Worm (Caenorhabditis elegans): ENCODE data around the gene col-39.

col-39 gene

DNA sequence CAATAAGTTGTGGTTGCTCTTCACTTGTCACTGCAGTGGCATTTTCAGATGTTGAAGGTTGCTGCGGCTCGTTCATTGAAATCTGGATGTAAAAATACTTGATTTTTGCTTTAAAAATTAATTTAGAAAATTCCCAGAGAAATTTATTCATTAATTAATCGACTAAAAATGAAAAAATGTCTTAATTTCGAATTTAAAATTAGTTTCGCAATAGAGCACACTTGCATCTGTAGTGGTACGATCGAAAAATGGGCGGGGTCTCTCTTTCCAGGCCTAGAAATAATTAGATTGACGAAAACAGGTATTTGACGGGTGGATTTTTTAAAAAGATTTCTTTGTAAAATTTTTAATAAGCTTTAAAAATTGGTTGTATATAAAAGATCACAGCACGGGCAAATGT, 42.0 kb upstream of the col-39 start, which contains the start of gene D2089.8:
D2089.8 (minus strand) TSS at position 84 of the 400 bp plus-strand sequence.
- TF ChIP-seq xnd-1 (tag; optimal IDR thresholded peaks at IDR 0.05) (peak; percentile 48), F33H1.4 (GFP tag; IDR thresholded peaks at IDR 0.05) (peak; percentile 45), Y79H2A.3 (GFP tag; conservative IDR thresholded peaks at IDR 0.05) (no peak), die-1 (tag; optimal IDR thresholded peaks at IDR 0.05) (no peak), lsl-1 (GFP tag; optimal IDR thresholded peaks at IDR 0.05) (peak; percentile 71), F52B5.7 (tag; optimal IDR thresholded peaks at IDR 0.05) (no peak), bed-2 (GFP tag; IDR thresholded peaks at IDR 0.05) (no peak), F37B4.10 (GFP tag; IDR thresholded peaks at IDR 0.05) (no peak), Y53F4B.3 (GFP tag; IDR thresholded peaks at IDR 0.05) (no peak), nhr-80 (tag; optimal IDR thresholded peaks at IDR 0.05) (no peak), B0261.1 (tag; optimal IDR thresholded peaks at IDR 0.05) (no peak), T07F8.4 (tag; optimal IDR thresholded peaks at IDR 0.05) (no peak), B0336.3 (GFP tag; IDR thresholded peaks at IDR 0.05) (no peak), gei-17 (GFP tag; optimal IDR thresholded peaks at IDR 0.05) (no peak), ztf-18 (tag; optimal IDR thresholded peaks at IDR 0.05) (no peak), Y67H2A.10 (GFP tag; conservative IDR thresholded peaks at IDR 0.05) (no peak), madf-6 (GFP tag; IDR thresholded peaks at IDR 0.05) (peak; percentile 94), madf-8 (GFP tag; conservative IDR thresholded peaks at IDR 0.05) (peak; percentile 92), lin-40 (tag; optimal IDR thresholded peaks at IDR 0.05) (no peak), lin-54 (GFP tag; optimal IDR thresholded peaks at IDR 0.05) (no peak), unc-130 (GFP tag; optimal IDR thresholded peaks at IDR 0.05) (no peak), snpc-1.1 (tag; optimal IDR thresholded peaks at IDR 0.05; ENCODE audit: insufficient read depth) (no peak), zfh-2 (GFP tag; conservative IDR thresholded peaks at IDR 0.05) (no peak), lir-1 (GFP tag; conservative IDR thresholded peaks at IDR 0.05) (no peak), ceh-91 (GFP tag; IDR thresholded peaks at IDR 0.05) (peak; percentile 53), D2030.7 (GFP tag; IDR thresholded peaks at IDR 0.05) (0 out of 2 replicates have a peak, but pooled peaks have one; percentile 23), dpl-1 (GFP tag; optimal IDR thresholded peaks at IDR 0.05) (peak; percentile 22), rcor-1 (GFP tag; IDR thresholded peaks at IDR 0.05) (no peak), pha-4 (tag; optimal IDR thresholded peaks at IDR 0.05) (no peak), nfya-2 (GFP tag; IDR thresholded peaks at IDR 0.05) (no peak), snpc-4 (GFP tag; optimal IDR thresholded peaks at IDR 0.05) (no peak), snpc-4 (tag; optimal IDR thresholded peaks at IDR 0.05) (no peak), ceh-58 (GFP tag; IDR thresholded peaks at IDR 0.05) (no peak), Y56A3A.18 (GFP tag; IDR thresholded peaks at IDR 0.05) (no peak), ama-1 (optimal IDR thresholded peaks at IDR 0.05) (no peak), ama-1 (GFP tag; optimal IDR thresholded peaks at IDR 0.05) (no peak), K12H6.12 (tag; optimal IDR thresholded peaks at IDR 0.05) (no peak), efl-1 (GFP tag; optimal IDR thresholded peaks at IDR 0.05) (peak; percentile 67), repo-1 (tag; optimal IDR thresholded peaks at IDR 0.05) (no peak), F55B11.4 (tag; optimal IDR thresholded peaks at IDR 0.05; ENCODE audit: borderline replicate concordance, insufficient read depth) (no peak), sptf-2 (GFP tag; optimal IDR thresholded peaks at IDR 0.05) (no peak), lin-35 (GFP tag; optimal IDR thresholded peaks at IDR 0.05) (no peak), akir-1 (GFP tag; optimal IDR thresholded peaks at IDR 0.05) (no peak), attf-5 (GFP tag; optimal IDR thresholded peaks at IDR 0.05) (no peak)
